Fruit fly (Drosophila melanogaster) whole organism, embryonic: ENCODE data around the gene CG18748.
A peak's percentile ranks its signal among the peaks of the same experiment; 100 is the strongest.

Source experiments
- Atf6 ChIP-seq: fragments of 200-800 bp; sonication (Bioruptor generic); IDR thresholded peaks from 2 replicates; pipeline ENCODE4 v1.3.6; 2022; ENCODE audit warnings: missing biosample characterization, missing genetic modification characterization
- BEAF-32 ChIP-seq: fragments of 200-800 bp; sonication (Bioruptor generic); optimal IDR thresholded peaks from 3 replicates; lab custom pipeline; 2017; ENCODE audit warnings: missing biosample characterization, missing genetic modification characterization, mild to moderate bottlenecking, moderate library complexity, missing genetic modification reagents
- CG11696 ChIP-seq: fragments of 200-800 bp; sonication (Bioruptor generic); IDR thresholded peaks from 2 replicates; pipeline ENCODE4 v1.3.6; 2022; ENCODE audit warnings: missing biosample characterization, missing genetic modification characterization
- CG15601 ChIP-seq: fragments of 200-800 bp; sonication (Bioruptor generic); optimal IDR thresholded peaks from 3 replicates; lab custom pipeline; 2019; ENCODE audit warnings: missing biosample characterization, mild to moderate bottlenecking, missing genetic modification characterization, moderate library complexity
- CG1602 ChIP-seq: fragments of 200-800 bp; sonication (Bioruptor generic); optimal IDR thresholded peaks from 3 replicates; lab custom pipeline; 2016; ENCODE audit warnings: missing biosample characterization, missing genetic modification characterization
- CG16779 ChIP-seq: fragments of 200-800 bp; sonication (Bioruptor generic); IDR thresholded peaks from 2 replicates; pipeline ENCODE4 v1.3.6; 2022; ENCODE audit warnings: missing biosample characterization, missing genetic modification characterization
- CG16815 ChIP-seq: fragments of 200-800 bp; sonication (Bioruptor generic); optimal IDR thresholded peaks from 3 replicates; lab custom pipeline; 2017; ENCODE audit warnings: missing biosample characterization, mild to moderate bottlenecking, missing genetic modification characterization
- CG18476 ChIP-seq: fragments of 200-800 bp; sonication (Bioruptor generic); optimal IDR thresholded peaks from 2 replicates; lab custom pipeline; 2016; ENCODE audit warnings: missing biosample characterization, mild to moderate bottlenecking, missing genetic modification characterization
- CG2712 ChIP-seq: fragments of 200-800 bp; optimal IDR thresholded peaks from 3 replicates; lab custom pipeline; 2019; ENCODE audit warnings: missing biosample characterization, mild to moderate bottlenecking, missing genetic modification characterization, moderate library complexity
- CG3065 ChIP-seq: fragments of 200-800 bp; sonication (Bioruptor generic); optimal IDR thresholded peaks from 2 replicates; lab custom pipeline; 2016; ENCODE audit warnings: missing biosample characterization, missing genetic modification characterization
- CG31388 ChIP-seq: fragments of 200-800 bp; sonication (Bioruptor generic); optimal IDR thresholded peaks from 2 replicates; lab custom pipeline; 2016; ENCODE audit warnings: missing biosample characterization, missing genetic modification characterization
- CG32767 ChIP-seq: fragments of 200-800 bp; sonication (Bioruptor generic); IDR thresholded peaks from 2 replicates; pipeline ENCODE4 v1.3.6; 2022; ENCODE audit warnings: missing biosample characterization, missing genetic modification characterization
- CG34376 ChIP-seq: fragments of 200-800 bp; sonication (Bioruptor generic); optimal IDR thresholded peaks from 2 replicates; lab custom pipeline; 2018; ENCODE audit warnings: missing biosample characterization, mild to moderate bottlenecking, missing genetic modification characterization
- CG6813 ChIP-seq: fragments of 200-800 bp; sonication (Bioruptor generic); optimal IDR thresholded peaks from 2 replicates; lab custom pipeline; 2017; ENCODE audit warnings: missing biosample characterization, missing genetic modification characterization, mild to moderate bottlenecking, moderate library complexity, missing genetic modification reagents
- CG7271 ChIP-seq: fragments of 200-800 bp; sonication (Bioruptor generic); optimal IDR thresholded peaks from 2 replicates; lab custom pipeline; 2018; ENCODE audit warnings: missing biosample characterization, mild to moderate bottlenecking, missing genetic modification characterization, moderate library complexity
- CG7556 ChIP-seq: fragments of 200-800 bp; sonication (Bioruptor generic); optimal IDR thresholded peaks from 2 replicates; lab custom pipeline; 2017; ENCODE audit warnings: missing biosample characterization, mild to moderate bottlenecking, missing genetic modification characterization
- CG7928 ChIP-seq: fragments of 200-800 bp; sonication (Bioruptor generic); optimal IDR thresholded peaks from 2 replicates; lab custom pipeline; 2017; ENCODE audit warnings: missing biosample characterization, mild to moderate bottlenecking, missing genetic modification characterization
- CG8478 ChIP-seq: fragments of >200 bp; optimal IDR thresholded peaks from 2 replicates; lab custom pipeline; 2018
- Dad ChIP-seq: fragments of 200-800 bp; sonication (Bioruptor generic); optimal IDR thresholded peaks from 3 replicates; lab custom pipeline; 2016; ENCODE audit warnings: missing biosample characterization, missing genetic modification characterization
- Drgx ChIP-seq: fragments of 200-800 bp; sonication (Bioruptor generic); IDR thresholded peaks from 2 replicates; pipeline ENCODE4 v1.3.6; 2022; ENCODE audit warnings: missing biosample characterization, missing genetic modification characterization
- Ets97D ChIP-seq: fragments of 200-800 bp; sonication (Bioruptor generic); optimal IDR thresholded peaks from 3 replicates; lab custom pipeline; 2016; ENCODE audit warnings: missing biosample characterization, missing genetic modification characterization
- Fer3 ChIP-seq: fragments of 200-800 bp; sonication (Bioruptor generic); optimal IDR thresholded peaks from 2 replicates; lab custom pipeline; 2018; ENCODE audit warnings: missing biosample characterization, mild to moderate bottlenecking, missing genetic modification characterization, moderate library complexity
- GATAe ChIP-seq: fragments of 200-800 bp; sonication (Bioruptor generic); conservative IDR thresholded peaks from 2 replicates; pipeline ENCODE4 v1.3.6; 2022; ENCODE audit warnings: missing biosample characterization, missing genetic modification characterization
- H2.0 ChIP-seq: fragments of 200-800 bp; sonication (Bioruptor generic); IDR thresholded peaks from 2 replicates; pipeline ENCODE4 v1.3.6; 2022; ENCODE audit warnings: missing biosample characterization, missing genetic modification characterization
- Hand ChIP-seq: fragments of 200-800 bp; sonication (Bioruptor generic); optimal IDR thresholded peaks from 2 replicates; lab custom pipeline; 2017; ENCODE audit warnings: mild to moderate bottlenecking, missing biosample characterization, missing genetic modification reagents, missing genetic modification characterization
- Rx ChIP-seq: fragments of 200-800 bp; sonication (Bioruptor generic); IDR thresholded peaks from 2 replicates; pipeline ENCODE4 v1.3.6; 2022; ENCODE audit warnings: missing biosample characterization, missing genetic modification characterization
- aop ChIP-seq: fragments of 200-800 bp; sonication (Bioruptor generic); IDR thresholded peaks from 2 replicates; pipeline ENCODE4 v1.3.6; 2022; ENCODE audit warnings: missing biosample characterization, missing genetic modification characterization
- bbx ChIP-seq: fragments of 200-800 bp; sonication (Bioruptor generic); IDR thresholded peaks from 2 replicates; pipeline ENCODE4 v1.3.6; 2022; ENCODE audit warnings: missing biosample characterization, missing genetic modification characterization; ENCODE audit not compliant: partially characterized antibody
- btn ChIP-seq: fragments of 200-800 bp; sonication (Bioruptor generic); optimal IDR thresholded peaks from 2 replicates; lab custom pipeline; 2016; ENCODE audit warnings: missing biosample characterization, missing genetic modification characterization
- caup ChIP-seq: fragments of 200-800 bp; sonication (Bioruptor generic); optimal IDR thresholded peaks from 3 replicates; lab custom pipeline; 2017; ENCODE audit warnings: missing biosample characterization, mild to moderate bottlenecking, missing genetic modification characterization, moderate library complexity; ENCODE audit not compliant: severe bottlenecking
- chinmo ChIP-seq: fragments of 200-800 bp; sonication (Bioruptor generic); IDR thresholded peaks from 4 replicates; pipeline ENCODE4 v1.3.6; 2022; ENCODE audit warnings: missing biosample characterization, missing genetic modification characterization; ENCODE audit not compliant: partially characterized antibody
- chn ChIP-seq: fragments of 200-800 bp; sonication (Bioruptor generic); optimal IDR thresholded peaks from 2 replicates; lab custom pipeline; 2016; ENCODE audit warnings: missing biosample characterization, missing genetic modification characterization
- emc ChIP-seq: fragments of 200-800 bp; sonication (Bioruptor generic); optimal IDR thresholded peaks from 2 replicates; lab custom pipeline; 2016; ENCODE audit warnings: missing biosample characterization, missing genetic modification characterization
- fd102C ChIP-seq: fragments of 200-800 bp; sonication (Bioruptor generic); optimal IDR thresholded peaks from 2 replicates; lab custom pipeline; 2018; ENCODE audit warnings: missing biosample characterization, mild to moderate bottlenecking, missing genetic modification characterization, moderate library complexity
- gcm ChIP-seq: fragments of 200-800 bp; sonication (Bioruptor generic); optimal IDR thresholded peaks from 2 replicates; lab custom pipeline; 2019; ENCODE audit warnings: missing biosample characterization, mild to moderate bottlenecking, missing genetic modification characterization, moderate library complexity
- ham ChIP-seq: fragments of 200-800 bp; sonication (Bioruptor generic); IDR thresholded peaks from 2 replicates; pipeline ENCODE4 v1.3.6; 2022; ENCODE audit warnings: missing biosample characterization, missing genetic modification characterization
- pnt ChIP-seq: fragments of 200-800 bp; sonication (Bioruptor generic); optimal IDR thresholded peaks from 3 replicates; lab custom pipeline; 2016; ENCODE audit warnings: missing biosample characterization, missing genetic modification characterization
- zen2 ChIP-seq: fragments of 200-800 bp; sonication (Bioruptor generic); IDR thresholded peaks from 3 replicates; pipeline ENCODE4 v1.3.6; 2022; ENCODE audit warnings: missing biosample characterization, missing genetic modification characterization; ENCODE audit not compliant: partially characterized antibody

CG18748 gene

DNA sequence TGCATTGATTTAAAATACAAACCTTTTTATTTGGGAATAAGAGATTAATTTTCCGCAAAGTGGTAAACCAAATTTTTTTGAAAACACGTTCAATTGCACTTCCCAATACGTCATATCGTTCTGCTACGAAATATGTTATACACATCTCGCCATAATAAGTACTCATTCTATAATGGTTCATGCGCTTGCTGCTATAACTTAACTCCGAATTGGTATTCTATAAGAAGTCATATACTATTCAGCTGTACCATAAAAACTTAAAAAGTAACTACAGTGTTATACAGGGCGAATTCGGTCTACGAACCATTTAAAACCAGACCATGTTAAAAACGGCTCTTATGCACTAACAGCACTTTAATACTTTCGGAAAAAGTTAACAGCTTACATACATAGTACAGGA, 8.1 kb downstream of the CG18748 start (continued):
- TF ChIP-seq Fer3 (tag; lab: Kevin White, UChicago), result no peak
- TF ChIP-seq emc (GFP tag; lab: Kevin White, UChicago), result no peak
- no peak for TF ChIP-seq CG7556 (GFP tag; lab: Kevin White, UChicago)
- no peak for TF ChIP-seq CG3065 (GFP tag; lab: Kevin White, UChicago)
- TF ChIP-seq ham (GFP tag; lab: Robert Waterston, UW), result no peak
- TF ChIP-seq Rx (GFP tag; lab: Robert Waterston, UW), result peak; percentile 12; the same call in 1 of the 2 replicates
- TF ChIP-seq Hand (GFP tag; lab: Kevin White, UChicago), result no peak
- 0 out of 2 replicates have a peak, but pooled peaks have one; percentile 8 for TF ChIP-seq CG11696 (GFP tag; lab: Robert Waterston, UW)
- no peak for TF ChIP-seq CG31388 (GFP tag; lab: Kevin White, UChicago)
- TF ChIP-seq H2.0 (GFP tag; lab: Robert Waterston, UW), result no peak
- TF ChIP-seq CG16815 (GFP tag; lab: Kevin White, UChicago), result no peak
- peak; percentile 20 for TF ChIP-seq fd102C
- no peak for TF ChIP-seq bbx (GFP tag; lab: Robert Waterston, UW)
- peak; percentile 25 for TF ChIP-seq btn (GFP tag; lab: Kevin White, UChicago)
- TF ChIP-seq CG1602, result no peak
- no peak for TF ChIP-seq CG18476 (GFP tag; lab: Kevin White, UChicago)
- TF ChIP-seq CG7271, result peak; percentile 81
- no peak for TF ChIP-seq Dad (GFP tag; lab: Kevin White, UChicago)
- TF ChIP-seq zen2 (GFP tag; lab: Robert Waterston, UW), result peak; percentile 16; the same call in 1 of the 3 replicates
- TF ChIP-seq BEAF-32 (GFP tag; lab: Kevin White, UChicago), result no peak
- no peak for TF ChIP-seq chn (GFP tag; lab: Kevin White, UChicago)
- TF ChIP-seq CG32767 (GFP tag; lab: Robert Waterston, UW), result no peak
- peak; percentile 44 for TF ChIP-seq Drgx

DNA sequence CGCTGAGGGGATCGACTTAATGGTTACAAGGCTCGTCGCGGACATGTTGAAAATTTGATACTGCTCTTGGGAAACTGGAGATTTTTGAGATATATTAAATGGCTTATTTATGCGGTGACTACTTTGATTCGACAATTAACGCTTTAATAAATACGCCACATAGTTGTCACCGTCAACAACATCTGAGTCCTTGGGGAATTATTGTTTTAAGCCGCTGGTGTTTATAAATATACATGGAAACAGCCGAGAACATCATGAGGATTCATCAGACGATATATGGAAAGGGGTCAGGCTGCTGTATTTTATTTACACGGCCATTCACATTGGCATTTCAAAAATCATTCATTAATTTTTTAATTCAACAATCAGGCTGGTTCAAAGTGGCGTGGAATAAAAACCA, 16.1 kb downstream of the CG18748 start, which contains the start of gene CG11286:
TSS of gene CG11286 (minus strand) at position 101 of the 400 bp plus-strand sequence.
- TF ChIP-seq CG16779, result no peak
- TF ChIP-seq CG8478 (lab: Kevin White, UChicago), result no peak
- no peak for TF ChIP-seq Ets97D
- no peak for TF ChIP-seq Atf6 (GFP tag; lab: Robert Waterston, UW)
- TF ChIP-seq caup (GFP tag; lab: Kevin White, UChicago), result no peak
- no peak for TF ChIP-seq CG2712 (tag; lab: Kevin White, UChicago)
- no peak for TF ChIP-seq CG6813 (GFP tag; lab: Kevin White, UChicago)
- TF ChIP-seq aop, result no peak
- TF ChIP-seq gcm (GFP tag; lab: Kevin White, UChicago), result no peak
- TF ChIP-seq CG15601 (tag; lab: Kevin White, UChicago), result no peak
- no peak for TF ChIP-seq btn (GFP tag; lab: Kevin White, UChicago)
- TF ChIP-seq pnt (GFP tag; lab: Kevin White, UChicago), result no peak

DNA sequence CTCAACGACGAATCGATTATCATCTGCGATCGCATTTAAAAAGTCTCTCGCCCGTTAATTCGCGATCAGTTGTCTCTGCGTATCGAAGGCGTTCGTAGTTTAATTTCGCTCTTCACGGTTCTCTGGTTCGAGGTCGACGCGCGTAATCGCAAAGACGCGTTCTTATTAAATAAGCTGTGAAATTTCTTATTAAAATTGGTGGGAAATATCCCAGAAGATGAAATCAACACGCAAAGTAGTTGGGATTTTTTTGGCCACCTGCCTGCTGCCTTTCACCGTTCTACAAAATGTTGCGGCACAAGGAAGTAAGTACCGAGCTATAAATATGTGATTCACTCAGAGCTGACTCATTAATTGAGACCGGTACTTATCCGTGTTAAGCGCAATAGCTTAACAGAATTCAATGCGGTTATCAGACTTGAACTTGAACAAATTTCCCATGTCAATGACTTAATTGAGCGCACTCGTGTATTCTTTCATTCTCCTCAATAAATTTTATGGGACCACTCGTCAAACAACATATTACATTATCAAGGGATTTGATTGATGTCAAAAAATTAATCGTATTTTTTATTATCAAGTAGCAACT, 26.7 kb downstream of the CG18748 start:
- TF ChIP-seq GATAe (GFP tag; lab: Robert Waterston, UW) (no peak), CG7928 (GFP tag; lab: Kevin White, UChicago) (no peak), CG34376 (GFP tag; lab: Kevin White, UChicago) (peak; percentile 22), chinmo (0 out of 4 replicates have a peak, but pooled peaks have one; percentile 42)
